Worm (Caenorhabditis elegans) whole organism, midembryonic: Measurements from ENCODE around the gene unc-119.

ENCODE experiments used
- flt-1 ChIP-seq: fragments of 200-800 bp; sonication (Bioruptor generic); IDR thresholded peaks from 2 replicates; pipeline ENCODE4 v1.3.6; 2022; ENCODE audit warnings: missing genetic modification characterization, missing compliant biosample characterization
- med-1 ChIP-seq: sonication (generic microtip); optimal IDR thresholded peaks from 2 replicates; lab custom pipeline; 2017; ENCODE audit warnings: missing genetic modification characterization, mild to moderate bottlenecking, missing compliant biosample characterization, antibody characterized with exemption, missing genetic modification reagents; ENCODE audit not compliant: insufficient read depth
- ref-1 ChIP-seq: fragments of 200-800 bp; sonication (Bioruptor generic); conservative IDR thresholded peaks from 2 replicates; pipeline ENCODE4 v1.3.6; 2022; ENCODE audit warnings: missing genetic modification reagents, missing genetic modification characterization, missing compliant biosample characterization
- ztf-23 ChIP-seq: fragments of 200-800 bp; sonication (Bioruptor generic); IDR thresholded peaks from 2 replicates; pipeline ENCODE4 v1.3.6; 2022; ENCODE audit warnings: missing genetic modification reagents, missing genetic modification characterization, missing compliant biosample characterization

DNA sequence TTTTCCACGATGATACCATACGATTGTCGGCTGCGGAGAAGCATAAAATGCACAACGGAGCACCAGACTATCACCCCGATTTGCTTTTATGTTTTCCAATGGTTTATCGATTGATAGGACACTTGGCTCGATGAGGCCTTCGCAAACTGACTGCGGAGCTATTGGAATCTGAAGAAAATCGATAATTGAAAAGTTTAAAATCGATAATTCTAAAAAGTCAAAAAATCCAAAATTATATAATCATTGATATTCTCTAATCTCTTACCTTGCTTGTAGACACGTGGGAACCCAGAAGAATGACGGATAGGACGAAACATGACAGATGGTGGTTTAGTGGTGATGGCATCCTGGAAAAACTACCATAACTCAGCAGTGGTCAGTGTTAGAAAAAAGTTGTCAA is 50.7 kb downstream of the unc-119 start, which contains the start of gene zig-5:
- TF ChIP-seq med-1 (GFP tag; lab: Kevin White, UChicago) (no peak), flt-1 (no peak), ztf-23 (GFP tag; lab: Robert Waterston, UW) (no peak), ref-1 (no peak)
